Worm (Caenorhabditis elegans): ENCODE data around the gene srx-134.

- TF ChIP-seq Y53G8AR.9 (GFP tag; conservative IDR thresholded peaks at IDR 0.05) (no peak), pha-4 (tag; optimal IDR thresholded peaks at IDR 0.05) (no peak), F57C9.4 (tag; optimal IDR thresholded peaks at IDR 0.05) (no peak), bed-2 (GFP tag; IDR thresholded peaks at IDR 0.05) (no peak), F23B12.7 (tag; optimal IDR thresholded peaks at IDR 0.05; ENCODE audit: insufficient read depth) (no peak), egl-44 (GFP tag; IDR thresholded peaks at IDR 0.05) (no peak)
Observed at ce11 chrV:13892457-13893375, 36.4 kb upstream of the srx-134 start, which contains the start of gene sptl-3.
